Worm (Caenorhabditis elegans): ENCODE data around the gene spe-36.

spe-36 gene

DNA sequence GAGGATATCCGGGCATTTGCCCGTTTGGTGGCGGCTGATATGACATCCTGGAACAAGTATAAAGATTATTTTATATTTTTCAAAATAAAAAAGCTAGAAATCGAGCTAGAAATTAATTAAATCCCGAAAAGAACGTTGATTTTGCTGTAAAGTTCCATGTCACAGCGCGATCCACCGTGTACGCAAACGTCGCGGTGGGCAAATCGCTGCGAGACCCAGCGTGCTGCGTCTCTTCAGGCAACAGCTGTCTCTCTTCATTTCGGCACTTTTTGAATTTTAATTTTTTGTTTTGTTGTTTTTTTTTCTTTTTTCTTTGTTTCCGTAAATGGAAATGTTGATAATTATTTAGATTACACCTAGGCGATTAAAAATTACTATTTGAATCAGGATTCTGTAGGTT is 25.9 kb downstream of the spe-36 start, which contains the start of gene sec-24.1 (continued):
- peak; percentile 92 for TF ChIP-seq nhr-25 (tag; optimal IDR thresholded peaks at IDR 0.05)

DNA sequence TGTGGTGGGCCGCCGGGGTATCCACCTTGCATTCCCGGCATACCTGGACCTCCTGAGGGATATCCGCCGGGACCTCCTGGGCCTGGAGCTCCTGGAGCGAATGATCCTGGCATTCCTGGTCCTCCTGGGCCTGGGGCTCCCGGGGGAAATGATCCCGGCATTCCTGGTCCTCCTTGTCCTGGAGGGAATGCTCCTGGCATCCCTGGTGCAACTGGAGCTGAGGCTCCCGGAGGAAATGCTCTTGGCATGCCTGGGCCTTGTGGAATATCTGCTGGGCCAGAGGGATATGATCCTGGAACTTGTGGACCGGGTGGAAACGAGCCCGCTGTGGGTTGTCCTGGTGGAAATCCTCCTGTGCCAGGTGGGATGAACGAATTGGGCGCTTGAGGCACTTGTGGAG is 27.0 kb downstream of the spe-36 start:
- TF ChIP-seq ztf-4 (tag; optimal IDR thresholded peaks at IDR 0.05) (no peak), ztf-1 (GFP tag; conservative IDR thresholded peaks at IDR 0.05) (no peak), nhr-25 (tag; optimal IDR thresholded peaks at IDR 0.05) (no peak), nhr-12 (tag; optimal IDR thresholded peaks at IDR 0.05) (no peak), ceh-82 (tag; optimal IDR thresholded peaks at IDR 0.05) (no peak), ama-1 (optimal IDR thresholded peaks at IDR 0.05) (no peak), ZK546.5 (tag; optimal IDR thresholded peaks at IDR 0.05) (no peak), zag-1 (tag; optimal IDR thresholded peaks at IDR 0.05) (no peak), F13H6.1 (tag; optimal IDR thresholded peaks at IDR 0.05) (no peak), gmeb-1 (tag; optimal IDR thresholded peaks at IDR 0.05) (no peak), unc-55 (GFP tag; optimal IDR thresholded peaks at IDR 0.05) (no peak), C34F6.9 (tag; optimal IDR thresholded peaks at IDR 0.05) (no peak)

ce11 chrIV:11563090-11563489 is 29.0 kb downstream of the spe-36 start:
- TF ChIP-seq nhr-77 (tag; optimal IDR thresholded peaks at IDR 0.05): no peak
- no peak for TF ChIP-seq nhr-129 (tag; optimal IDR thresholded peaks at IDR 0.05)
- no peak for TF ChIP-seq peb-1 (tag; optimal IDR thresholded peaks at IDR 0.05)
- TF ChIP-seq ZK546.5 (tag; optimal IDR thresholded peaks at IDR 0.05): no peak
- TF ChIP-seq ztf-11 (tag; optimal IDR thresholded peaks at IDR 0.05): no peak
- no peak for TF ChIP-seq lsy-2 (tag; optimal IDR thresholded peaks at IDR 0.05)
- no peak for TF ChIP-seq dmd-4 (tag; optimal IDR thresholded peaks at IDR 0.05)
- TF ChIP-seq zag-1 (tag; optimal IDR thresholded peaks at IDR 0.05): no peak
- TF ChIP-seq unc-62 (GFP tag; optimal IDR thresholded peaks at IDR 0.05): no peak
- no peak for TF ChIP-seq gmeb-1 (tag; optimal IDR thresholded peaks at IDR 0.05)
- TF ChIP-seq nhr-237 (tag; optimal IDR thresholded peaks at IDR 0.05): no peak
- no peak for TF ChIP-seq ceh-16 (tag; optimal IDR thresholded peaks at IDR 0.05)

ce11 chrIV:11561677-11562076 is 30.4 kb downstream of the spe-36 start, which contains the start of gene F12F6.7:
F12F6.7 (minus strand) TSS chrIV:11561833.
- TF ChIP-seq mbf-1 (tag; optimal IDR thresholded peaks at IDR 0.05) (no peak), dmd-4 (tag; optimal IDR thresholded peaks at IDR 0.05) (no peak), nhr-21 (tag; optimal IDR thresholded peaks at IDR 0.05) (peak; percentile 9), nhr-25 (tag; optimal IDR thresholded peaks at IDR 0.05) (no peak), zag-1 (tag; optimal IDR thresholded peaks at IDR 0.05) (no peak)

- TF ChIP-seq mbf-1 (tag; optimal IDR thresholded peaks at IDR 0.05) (no peak), blmp-1 (tag; optimal IDR thresholded peaks at IDR 0.05; ENCODE audit: insufficient read depth) (peak; percentile 33)
Observed at ce11 chrIV:11551813-11552212, 40.3 kb downstream of the spe-36 start, which contains the start of gene col-128. col-128 (minus strand) TSS chrIV:11551960.

- TF ChIP-seq R02D3.7 (tag; optimal IDR thresholded peaks at IDR 0.05) (peak; percentile 5), Y55F3AM.14 (GFP tag; optimal IDR thresholded peaks at IDR 0.05) (peak; percentile 60), sma-3 (GFP tag; optimal IDR thresholded peaks at IDR 0.05) (peak; percentile 75), lsy-2 (tag; optimal IDR thresholded peaks at IDR 0.05) (peak; percentile 58 to 80), lin-11 (tag; optimal IDR thresholded peaks at IDR 0.05) (peak; percentile 45), blmp-1 (tag; optimal IDR thresholded peaks at IDR 0.05; ENCODE audit: insufficient read depth) (peak; percentile 2), sma-9 (GFP tag; optimal IDR thresholded peaks at IDR 0.05) (peak; percentile 74), sma-9 (tag; optimal IDR thresholded peaks at IDR 0.05) (no peak), nhr-6 (tag; optimal IDR thresholded peaks at IDR 0.05) (peak; percentile 63), egl-27 (tag; optimal IDR thresholded peaks at IDR 0.05) (no peak), gmeb-1 (tag; optimal IDR thresholded peaks at IDR 0.05) (peak; percentile 78), nhr-21 (tag; optimal IDR thresholded peaks at IDR 0.05) (peak; percentile 33), ztf-11 (tag; optimal IDR thresholded peaks at IDR 0.05) (no peak), nhr-129 (tag; optimal IDR thresholded peaks at IDR 0.05) (peak; percentile 95), elt-3 (tag; optimal IDR thresholded peaks at IDR 0.05) (no peak), sem-4 (tag; optimal IDR thresholded peaks at IDR 0.05) (peak; percentile 39), fos-1 (tag; optimal IDR thresholded peaks at IDR 0.05) (peak; percentile 84), nhr-25 (tag; optimal IDR thresholded peaks at IDR 0.05) (no peak), lin-13 (GFP tag; optimal IDR thresholded peaks at IDR 0.05) (peak; percentile 53), F13H6.1 (tag; optimal IDR thresholded peaks at IDR 0.05) (no peak), snpc-4 (tag; optimal IDR thresholded peaks at IDR 0.05) (no peak), crh-2 (tag; optimal IDR thresholded peaks at IDR 0.05) (peak; percentile 80), nhr-11 (tag; optimal IDR thresholded peaks at IDR 0.05) (peak; percentile 36), mdl-1 (tag; optimal IDR thresholded peaks at IDR 0.05) (peak in 1 of 2 experiments; percentile 38), C34F6.9 (tag; optimal IDR thresholded peaks at IDR 0.05) (peak; percentile 76)
Observed at ce11 chrIV:11549694-11550093, 42.4 kb downstream of the spe-36 start.
